Fruit fly (Drosophila melanogaster): ENCODE results near the gene CG6683.

Gene CG6683

dm6 chr3L:8547104-8547523, 32.4 kb upstream of the CG6683 start (continued):
- TF ChIP-seq CG15514 (GFP tag; optimal IDR thresholded peaks at IDR 0.05) (peak; percentile 70), D (optimal IDR thresholded peaks at IDR 0.05) (no peak), D (GFP tag; optimal IDR thresholded peaks at IDR 0.05) (peak; percentile 71), CG15011 (GFP tag; optimal IDR thresholded peaks at IDR 0.05) (peak; percentile 83), CG18011 (GFP tag; optimal IDR thresholded peaks at IDR 0.05) (peak; percentile 75), Doc3 (GFP tag; IDR thresholded peaks at IDR 0.05; ENCODE audit: partially characterized antibody) (no peak), maf-S (GFP tag; optimal IDR thresholded peaks at IDR 0.05) (peak; percentile 50), NK7.1 (GFP tag; optimal IDR thresholded peaks at IDR 0.05) (peak; percentile 28), CG12236 (GFP tag; optimal IDR thresholded peaks at IDR 0.05) (peak; percentile 24), inv (GFP tag; IDR thresholded peaks at IDR 0.05; ENCODE audit: partially characterized antibody) (no peak), sisA (GFP tag; IDR thresholded peaks at IDR 0.05) (peak; percentile 77), Atf3 (GFP tag; optimal IDR thresholded peaks at IDR 0.05) (peak; percentile 55), CG6765 (GFP tag; optimal IDR thresholded peaks at IDR 0.05) (peak; percentile 91), CG2889 (GFP tag; IDR thresholded peaks at IDR 0.05) (peak; percentile 58; the same call in 1 of the 3 replicates)

dm6 chr3L:8546355-8546771, 31.6 kb upstream of the CG6683 start:
- peak; percentile 14; the same call in 1 of the 2 replicates for TF ChIP-seq CG14014 (GFP tag; IDR thresholded peaks at IDR 0.05)
- TF ChIP-seq CG7987 (GFP tag; optimal IDR thresholded peaks at IDR 0.05): peak; percentile 22
- TF ChIP-seq trem (tag; optimal IDR thresholded peaks at IDR 0.05): peak; percentile 15
- TF ChIP-seq en (GFP tag; optimal IDR thresholded peaks at IDR 0.05): no peak
- TF ChIP-seq crp (GFP tag; optimal IDR thresholded peaks at IDR 0.05): no peak
- peak in 1 of 2 experiments; percentile 66 for TF ChIP-seq Pdp1 (GFP tag; optimal IDR thresholded peaks at IDR 0.05)
- 0 out of 2 replicates have a peak, but pooled peaks have one; percentile 6 for TF ChIP-seq CG5953 (GFP tag; IDR thresholded peaks at IDR 0.05)
- peak; percentile 30 for TF ChIP-seq CG6765 (GFP tag; optimal IDR thresholded peaks at IDR 0.05)
- TF ChIP-seq Poxn (GFP tag; IDR thresholded peaks at IDR 0.05): no peak
- TF ChIP-seq H2.0 (GFP tag; IDR thresholded peaks at IDR 0.05): peak; percentile 12; the same call in 1 of the 2 replicates
- peak; percentile 33; the same call in 1 of the 2 replicates for TF ChIP-seq Drgx (GFP tag; IDR thresholded peaks at IDR 0.05)
- TF ChIP-seq Stat92E (GFP tag; optimal IDR thresholded peaks at IDR 0.05): peak in 1 of 3 experiments; percentile 59
- TF ChIP-seq CG4707 (GFP tag; optimal IDR thresholded peaks at IDR 0.05): no peak
- TF ChIP-seq otp (GFP tag; IDR thresholded peaks at IDR 0.05): 0 out of 3 replicates have a peak, but pooled peaks have one; percentile 30
- peak; percentile 53 for TF ChIP-seq HmgZ (tag; optimal IDR thresholded peaks at IDR 0.05)
- TF ChIP-seq slp2 (GFP tag; optimal IDR thresholded peaks at IDR 0.05): no peak
- TF ChIP-seq caup (GFP tag; optimal IDR thresholded peaks at IDR 0.05; ENCODE audit: severe bottlenecking): peak; percentile 24
- TF ChIP-seq MTF-1 (GFP tag; optimal IDR thresholded peaks at IDR 0.05; ENCODE audit: borderline replicate concordance): peak; percentile 51
- no peak for TF ChIP-seq CG18011 (GFP tag; optimal IDR thresholded peaks at IDR 0.05)
- TF ChIP-seq Awh (GFP tag; IDR thresholded peaks at IDR 0.05): 0 out of 2 replicates have a peak, but pooled peaks have one; percentile 10
- TF ChIP-seq Nf-YA (GFP tag; IDR thresholded peaks at IDR 0.05): 0 out of 2 replicates have a peak, but pooled peaks have one; percentile 11
- TF ChIP-seq pan (optimal IDR thresholded peaks at IDR 0.05): no peak
- peak in 1 of 2 experiments; percentile 27 for TF ChIP-seq pan (GFP tag; optimal IDR thresholded peaks at IDR 0.05 in 1 of 2, IDR thresholded peaks at IDR 0.05 in 1 of 2)
- TF ChIP-seq B-H1 (GFP tag; IDR thresholded peaks at IDR 0.05): no peak
- peak; percentile 29 for TF ChIP-seq pfk (GFP tag; optimal IDR thresholded peaks at IDR 0.05)
- peak; percentile 17; the same call in 1 of the 2 replicates for TF ChIP-seq ranshi (GFP tag; IDR thresholded peaks at IDR 0.05)
- TF ChIP-seq ato (GFP tag; IDR thresholded peaks at IDR 0.05; ENCODE audit: partially characterized antibody): 0 out of 2 replicates have a peak, but pooled peaks have one; percentile 32
- TF ChIP-seq rib (GFP tag; IDR thresholded peaks at IDR 0.05): peak; percentile 32; the same call in 1 of the 2 replicates
- peak; percentile 57; the same call in 1 of the 3 replicates for TF ChIP-seq ci (GFP tag; IDR thresholded peaks at IDR 0.05)
- TF ChIP-seq Dll (GFP tag; IDR thresholded peaks at IDR 0.05; ENCODE audit: partially characterized antibody): peak; percentile 21; the same call in 1 of the 4 replicates
- peak; percentile 55 for TF ChIP-seq lbe (GFP tag; optimal IDR thresholded peaks at IDR 0.05)
- TF ChIP-seq CG17385 (GFP tag; optimal IDR thresholded peaks at IDR 0.05): peak; percentile 52
- peak; percentile 24 for TF ChIP-seq Hand (GFP tag; optimal IDR thresholded peaks at IDR 0.05)
- TF ChIP-seq CHES-1-like (GFP tag; optimal IDR thresholded peaks at IDR 0.05): peak; percentile 37
- peak; percentile 85 for TF ChIP-seq ftz-f1 (GFP tag; optimal IDR thresholded peaks at IDR 0.05)
- no peak for TF ChIP-seq sd (tag; optimal IDR thresholded peaks at IDR 0.05)
